Fruit fly (Drosophila melanogaster): ENCODE results near the gene CG31689.
A peak's percentile ranks its signal among the peaks of the same experiment; 100 is the strongest.

CG31689 gene

DNA sequence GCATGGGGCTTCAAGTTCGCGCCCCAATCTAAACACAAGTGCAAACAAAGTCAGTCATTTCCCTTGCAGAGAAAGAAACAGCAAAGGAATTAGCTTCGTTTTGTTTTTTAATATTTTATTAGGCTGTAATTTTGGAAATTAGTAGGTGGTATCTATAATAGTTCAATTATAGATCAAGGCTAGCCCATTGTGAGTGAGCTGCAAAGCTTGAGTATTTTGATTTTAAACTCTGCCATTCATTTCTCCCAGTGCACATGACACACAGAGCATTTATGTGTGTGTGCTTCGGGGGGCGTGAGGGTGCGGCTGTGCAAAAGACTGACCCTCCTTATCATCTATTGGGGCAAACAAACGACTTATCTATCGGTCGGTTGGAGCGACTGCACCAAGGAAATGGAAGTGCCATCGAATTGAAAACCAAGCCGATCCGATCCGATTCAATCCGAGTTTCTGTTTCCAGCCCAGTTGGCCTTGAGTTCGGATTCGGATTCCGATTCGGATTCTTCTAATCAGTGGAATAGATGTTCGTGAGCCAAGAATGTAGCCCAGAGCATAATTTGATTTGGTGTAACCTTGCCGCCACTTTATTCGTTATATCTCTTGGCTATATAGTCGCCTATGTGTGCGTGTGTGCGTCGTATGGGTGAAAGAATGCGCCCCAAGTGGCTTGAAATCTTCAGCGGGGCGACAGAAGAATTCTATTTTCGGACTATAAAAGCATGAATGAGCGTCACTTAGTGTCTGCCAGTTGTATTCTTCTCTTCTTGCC lies 6.1 kb downstream of the CG31689 start (continued):
- TF ChIP-seq CG10959 (GFP tag; IDR thresholded peaks at IDR 0.05), result no peak
- no peak for TF ChIP-seq yki (optimal IDR thresholded peaks at IDR 0.05)
- peak; percentile 57 for TF ChIP-seq Drgx (GFP tag; IDR thresholded peaks at IDR 0.05)
- TF ChIP-seq sisA (GFP tag; IDR thresholded peaks at IDR 0.05), result peak; percentile 38; the same call in 1 of the 2 replicates
- peak; percentile 68 for TF ChIP-seq dmrt99B (tag; optimal IDR thresholded peaks at IDR 0.05)
- peak; percentile 47; the same call in 1 of the 2 replicates for TF ChIP-seq crol (GFP tag; IDR thresholded peaks at IDR 0.05)
- no peak for TF ChIP-seq CG3281 (GFP tag; optimal IDR thresholded peaks at IDR 0.05)
- TF ChIP-seq CG15514 (GFP tag; optimal IDR thresholded peaks at IDR 0.05), result peak; percentile 11
- peak in 1 of 2 experiments; percentile 68 for TF ChIP-seq Pdp1 (GFP tag; optimal IDR thresholded peaks at IDR 0.05)
- peak; percentile 57 for TF ChIP-seq lmd (GFP tag; IDR thresholded peaks at IDR 0.05)
- peak; percentile 26 for TF ChIP-seq Antp (GFP tag; optimal IDR thresholded peaks at IDR 0.05)
- peak; percentile 16 for TF ChIP-seq Xbp1 (GFP tag; optimal IDR thresholded peaks at IDR 0.05)
- peak; percentile 52; the same call in 1 of the 2 replicates for TF ChIP-seq slbo (GFP tag; IDR thresholded peaks at IDR 0.05)
- peak; percentile 62; the same call in 1 of the 2 replicates for TF ChIP-seq CG4730 (GFP tag; IDR thresholded peaks at IDR 0.05)
- TF ChIP-seq Optix (GFP tag; IDR thresholded peaks at IDR 0.05), result 0 out of 3 replicates have a peak, but pooled peaks have one; percentile 47
- no peak for TF ChIP-seq CG17328 (GFP tag; IDR thresholded peaks at IDR 0.05)
- no peak for TF ChIP-seq Asciz (GFP tag; optimal IDR thresholded peaks at IDR 0.05)
- no peak for TF ChIP-seq hkb (optimal IDR thresholded peaks at IDR 0.05)
- TF ChIP-seq hkb (GFP tag; IDR thresholded peaks at IDR 0.05), result 0 out of 2 replicates have a peak, but pooled peaks have one; percentile 23
- TF ChIP-seq CG34376 (GFP tag; optimal IDR thresholded peaks at IDR 0.05), result peak; percentile 38
- peak; percentile 23 for TF ChIP-seq ems (GFP tag; optimal IDR thresholded peaks at IDR 0.05)
- 0 out of 3 replicates have a peak, but pooled peaks have one; percentile 34 for TF ChIP-seq gce (GFP tag; IDR thresholded peaks at IDR 0.05)
- no peak for TF ChIP-seq CG13287 (GFP tag; IDR thresholded peaks at IDR 0.05; ENCODE audit: partially characterized antibody)
- TF ChIP-seq CG12659 (GFP tag; optimal IDR thresholded peaks at IDR 0.05), result peak; percentile 19
- TF ChIP-seq Trl (optimal IDR thresholded peaks at IDR 0.05), result no peak
- no peak for TF ChIP-seq Trl (GFP tag; optimal IDR thresholded peaks at IDR 0.05)
- TF ChIP-seq lab (GFP tag; optimal IDR thresholded peaks at IDR 0.05), result peak; percentile 40
- 0 out of 2 replicates have a peak, but pooled peaks have one; percentile 24 for TF ChIP-seq Gsc (GFP tag; IDR thresholded peaks at IDR 0.05)
- TF ChIP-seq pum (GFP tag; optimal IDR thresholded peaks at IDR 0.05), result peak; percentile 71
- TF ChIP-seq kay (GFP tag; optimal IDR thresholded peaks at IDR 0.05), result peak; percentile 50
- TF ChIP-seq CG13624 (GFP tag; optimal IDR thresholded peaks at IDR 0.05), result peak; percentile 18
- TF ChIP-seq dysf (GFP tag; IDR thresholded peaks at IDR 0.05), result peak; percentile 39; the same call in 1 of the 3 replicates
- no peak for TF ChIP-seq CG16815 (GFP tag; optimal IDR thresholded peaks at IDR 0.05)
- peak; percentile 35 for TF ChIP-seq sug (tag; optimal IDR thresholded peaks at IDR 0.05)
- TF ChIP-seq sob (GFP tag; IDR thresholded peaks at IDR 0.05), result peak; percentile 32; the same call in 1 of the 2 replicates
- peak; percentile 42 for TF ChIP-seq fd96Cb (tag; optimal IDR thresholded peaks at IDR 0.05)
- TF ChIP-seq CG8290 (GFP tag; optimal IDR thresholded peaks at IDR 0.05), result no peak
- peak in 1 of 2 experiments; percentile 24 for TF ChIP-seq CG8290 (tag; optimal IDR thresholded peaks at IDR 0.05)
- TF ChIP-seq CG10274 (GFP tag; optimal IDR thresholded peaks at IDR 0.05), result no peak
- no peak for TF ChIP-seq CG11456 (GFP tag; IDR thresholded peaks at IDR 0.05)
- peak; percentile 57 for TF ChIP-seq CG11504 (tag; optimal IDR thresholded peaks at IDR 0.05)
- TF ChIP-seq pan (optimal IDR thresholded peaks at IDR 0.05), result no peak
- TF ChIP-seq pan (GFP tag; optimal IDR thresholded peaks at IDR 0.05 in 1 of 2, IDR thresholded peaks at IDR 0.05 in 1 of 2), result peak in 1 of 2 experiments; percentile 63
- no peak for TF ChIP-seq CG11560 (tag; IDR thresholded peaks at IDR 0.05)
- TF ChIP-seq Sox102F (GFP tag; optimal IDR thresholded peaks at IDR 0.05), result peak; percentile 40
- TF ChIP-seq Oli (tag; optimal IDR thresholded peaks at IDR 0.05), result peak; percentile 45
- TF ChIP-seq CG32772 (GFP tag; IDR thresholded peaks at IDR 0.05), result peak; percentile 64
- TF ChIP-seq CG30403 (GFP tag; optimal IDR thresholded peaks at IDR 0.05), result peak; percentile 17
- TF ChIP-seq esg (GFP tag; conservative IDR thresholded peaks at IDR 0.05), result peak; percentile 66
- TF ChIP-seq Fer2 (tag; optimal IDR thresholded peaks at IDR 0.05), result no peak

Measured in whole organism, embryonic.